Worm (Caenorhabditis elegans) whole organism, early embryonic: ENCODE results near the gene srh-34.

Source experiments
- B0310.2 ChIP-seq: sonication (generic microtip); optimal IDR thresholded peaks from 2 replicates; lab custom pipeline; 2016; ENCODE audit warnings: mild to moderate bottlenecking, missing genetic modification characterization, missing compliant biosample characterization
- F13C5.2 ChIP-seq: sonication (generic microtip); optimal IDR thresholded peaks from 2 replicates; lab custom pipeline; 2017; ENCODE audit warnings: mild to moderate bottlenecking, missing genetic modification characterization, inconsistent platforms, missing compliant biosample characterization
- aly-1 ChIP-seq: sonication (generic microtip); optimal IDR thresholded peaks from 2 replicates; lab custom pipeline; 2016; ENCODE audit warnings: missing genetic modification characterization, missing compliant biosample characterization
- ama-1 ChIP-seq: fragments of 150-350 bp; optimal IDR thresholded peaks from 2 replicates; lab custom pipeline; 2014
- ceh-13 ChIP-seq: fragments of 200-800 bp; sonication (Bioruptor generic); optimal IDR thresholded peaks from 2 replicates; lab custom pipeline; 2018; ENCODE audit warnings: mild to moderate bottlenecking, missing genetic modification characterization, missing compliant biosample characterization
- ceh-36 ChIP-seq: sonication (generic microtip); optimal IDR thresholded peaks from 2 replicates; lab custom pipeline; 2016; ENCODE audit warnings: missing genetic modification characterization, inconsistent platforms, missing compliant biosample characterization
- ets-7 ChIP-seq: sonication (generic microtip); optimal IDR thresholded peaks from 2 replicates; lab custom pipeline; 2016; ENCODE audit warnings: missing genotype, missing genetic modification characterization, missing compliant biosample characterization
- flt-1 ChIP-seq: fragments of 200-800 bp; sonication (Bioruptor generic); IDR thresholded peaks from 2 replicates; pipeline ENCODE4 v1.3.6; 2022; ENCODE audit warnings: missing genetic modification characterization, missing compliant biosample characterization
- hmbx-1 ChIP-seq: sonication (generic microtip); optimal IDR thresholded peaks from 2 replicates; lab custom pipeline; 2016; ENCODE audit warnings: mild to moderate bottlenecking, missing genetic modification characterization, missing compliant biosample characterization
- hmg-4 ChIP-seq: fragments of 200-800 bp; sonication (Bioruptor generic); optimal IDR thresholded peaks from 2 replicates; lab custom pipeline; 2018; ENCODE audit warnings: mild to moderate bottlenecking, missing genetic modification characterization, missing compliant biosample characterization
- hnd-1 ChIP-seq: sonication (generic microtip); optimal IDR thresholded peaks from 2 replicates; lab custom pipeline; 2016; ENCODE audit warnings: missing genetic modification characterization, missing compliant biosample characterization
- pes-1 ChIP-seq: fragments of 200-800 bp; sonication (Bioruptor generic); IDR thresholded peaks from 2 replicates; pipeline ENCODE4 v1.3.6; 2022; ENCODE audit warnings: missing genetic modification reagents, missing genetic modification characterization, missing compliant biosample characterization
- scrt-1 ChIP-seq: fragments of 200-800 bp; sonication (Bioruptor generic); IDR thresholded peaks from 2 replicates; pipeline ENCODE4 v1.3.6; 2022; ENCODE audit warnings: missing genetic modification characterization, missing compliant biosample characterization
- sea-1 ChIP-seq: fragments of 200-800 bp; sonication (Bioruptor generic); conservative IDR thresholded peaks from 2 replicates; pipeline ENCODE4 v1.3.6; 2022; ENCODE audit warnings: missing genetic modification characterization, missing compliant biosample characterization
- tbx-11 ChIP-seq: fragments of 200-800 bp; sonication (Bioruptor generic); IDR thresholded peaks from 2 replicates; pipeline ENCODE4 v1.3.6; 2022; ENCODE audit warnings: missing genetic modification characterization, missing compliant biosample characterization
- tbx-37 ChIP-seq: fragments of 200-800 bp; sonication (Bioruptor generic); conservative IDR thresholded peaks from 2 replicates; pipeline ENCODE4 v1.3.6; 2022; ENCODE audit warnings: missing genetic modification reagents, missing genetic modification characterization, missing compliant biosample characterization
- tra-4 ChIP-seq: sonication (generic microtip); optimal IDR thresholded peaks from 2 replicates; lab custom pipeline; 2017; ENCODE audit warnings: missing genetic modification characterization, missing compliant biosample characterization

srh-34 gene

ce11 chrV:433898-434297, 12.6 kb downstream of the srh-34 start, which contains the start of gene B0554.2:
Gene B0554.2 (plus strand): TSS chrV:434198.
- TF ChIP-seq sea-1 (GFP tag; lab: Robert Waterston, UW): no peak
- no peak for TF ChIP-seq ets-7 (tag; lab: Kevin White, UChicago)

DNA sequence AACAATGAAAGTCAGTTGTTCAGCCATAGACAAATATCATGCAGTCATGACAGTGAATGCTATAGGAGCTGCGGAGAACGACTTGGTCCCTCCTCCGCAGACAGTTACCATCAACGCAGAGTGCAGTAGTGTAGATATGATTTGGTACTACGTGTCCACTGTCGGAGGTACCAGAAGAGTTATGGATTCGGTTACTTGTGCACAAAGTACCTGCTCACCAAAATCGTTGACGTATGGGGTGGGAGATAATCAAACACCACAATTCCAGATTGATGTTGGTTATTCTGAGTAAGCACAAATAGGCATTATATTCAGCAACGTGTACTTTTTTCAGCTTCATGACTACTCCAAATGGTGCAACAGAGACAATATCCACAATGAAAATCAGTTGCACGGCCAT, 13.5 kb downstream of the srh-34 start:
- no peak for TF ChIP-seq scrt-1 (GFP tag; lab: Robert Waterston, UW)
- no peak for TF ChIP-seq tbx-37 (GFP tag; lab: Robert Waterston, UW)
- no peak for TF ChIP-seq F13C5.2
- TF ChIP-seq hnd-1: no peak
- TF ChIP-seq sea-1 (GFP tag; lab: Robert Waterston, UW): no peak
- TF ChIP-seq ceh-13 (GFP tag; lab: Kevin White, UChicago): no peak
- no peak for TF ChIP-seq ama-1 (lab: Kevin White, UChicago)
- TF ChIP-seq B0310.2 (tag; lab: Kevin White, UChicago): no peak
- no peak for TF ChIP-seq flt-1
- TF ChIP-seq ceh-36 (tag; lab: Kevin White, UChicago): no peak
- TF ChIP-seq ets-7 (tag; lab: Kevin White, UChicago): no peak
- TF ChIP-seq aly-1 (tag; lab: Kevin White, UChicago): no peak
- TF ChIP-seq tra-4 (tag; lab: Kevin White, UChicago): no peak
- TF ChIP-seq pes-1: no peak
- no peak for TF ChIP-seq hmg-4 (GFP tag; lab: Kevin White, UChicago)
- no peak for TF ChIP-seq hmbx-1 (tag; lab: Kevin White, UChicago)

DNA sequence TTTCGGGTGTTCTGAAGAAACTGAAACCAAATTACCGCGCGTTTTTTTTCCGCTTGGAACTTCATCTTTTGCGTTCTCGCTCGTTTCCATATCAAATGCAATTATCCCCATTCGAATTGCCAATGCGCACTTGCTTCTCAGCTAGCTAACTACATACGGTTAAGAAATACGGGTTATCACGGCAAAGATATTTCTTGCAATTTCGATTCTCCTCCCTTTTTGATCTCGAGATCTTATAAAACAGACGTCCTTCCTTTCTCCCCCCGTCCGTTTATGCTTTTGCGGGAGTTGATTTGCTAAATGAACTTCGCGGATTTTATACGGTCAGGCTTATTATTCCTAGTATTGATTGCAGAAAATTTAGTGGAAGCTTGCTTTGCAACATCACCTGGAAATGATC, 17.6 kb downstream of the srh-34 start, which contains the start of gene B0554.4:
B0554.4 (plus strand) TSS at position 301 of the 400 bp plus-strand sequence.
- TF ChIP-seq flt-1 (no peak), tbx-11 (GFP tag; lab: Robert Waterston, UW) (no peak), ceh-36 (tag; lab: Kevin White, UChicago) (no peak)

ce11 chrV:424140-424539, 22.3 kb downstream of the srh-34 start, which contains the start of gene B0554.5:
Gene B0554.5 (plus strand): TSS chrV:424440.
- no peak for TF ChIP-seq ceh-36 (tag; lab: Kevin White, UChicago)
- no peak for TF ChIP-seq ets-7 (tag; lab: Kevin White, UChicago)
- TF ChIP-seq B0310.2 (tag; lab: Kevin White, UChicago): no peak
- no peak for TF ChIP-seq tra-4 (tag; lab: Kevin White, UChicago)
- no peak for TF ChIP-seq ceh-13 (GFP tag; lab: Kevin White, UChicago)
- no peak for TF ChIP-seq hmg-4 (GFP tag; lab: Kevin White, UChicago)
- no peak for TF ChIP-seq F13C5.2
- TF ChIP-seq scrt-1 (GFP tag; lab: Robert Waterston, UW): no peak
- no peak for TF ChIP-seq tbx-11 (GFP tag; lab: Robert Waterston, UW)
- no peak for TF ChIP-seq aly-1 (tag; lab: Kevin White, UChicago)
- no peak for TF ChIP-seq pes-1
- no peak for TF ChIP-seq sea-1 (GFP tag; lab: Robert Waterston, UW)
- TF ChIP-seq hmbx-1 (tag; lab: Kevin White, UChicago): no peak
- TF ChIP-seq hnd-1: no peak

DNA sequence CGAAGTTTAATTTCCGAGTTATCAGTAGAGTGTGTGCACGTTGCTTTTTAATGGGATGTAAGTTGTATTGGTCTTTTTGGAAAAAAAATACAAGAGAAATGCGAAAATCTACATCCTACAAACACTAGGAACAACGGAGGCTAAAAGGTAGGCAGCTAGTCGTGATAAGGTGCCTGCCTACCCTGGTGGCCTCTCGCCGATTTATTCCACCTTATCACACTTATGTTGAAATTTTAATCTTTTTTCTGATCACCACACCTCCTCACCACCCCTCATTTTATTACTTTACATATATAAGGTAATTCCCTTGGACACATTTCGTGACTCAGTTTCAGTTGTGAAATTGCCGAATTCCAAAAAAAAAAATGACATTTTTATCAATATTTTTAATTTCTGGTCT, 24.3 kb downstream of the srh-34 start, which contains the start of gene dod-20:
dod-20 (plus strand) TSS at position 301 of the 400 bp plus-strand sequence.
- TF ChIP-seq hmg-4 (GFP tag; lab: Kevin White, UChicago) (no peak), tbx-11 (GFP tag; lab: Robert Waterston, UW) (no peak), ceh-36 (tag; lab: Kevin White, UChicago) (no peak), F13C5.2 (no peak)

- TF ChIP-seq B0310.2 (tag; lab: Kevin White, UChicago): no peak
- no peak for TF ChIP-seq tra-4 (tag; lab: Kevin White, UChicago)
- no peak for TF ChIP-seq sea-1 (GFP tag; lab: Robert Waterston, UW)
- no peak for TF ChIP-seq hmbx-1 (tag; lab: Kevin White, UChicago)
- TF ChIP-seq aly-1 (tag; lab: Kevin White, UChicago): no peak
- TF ChIP-seq ceh-36 (tag; lab: Kevin White, UChicago): no peak
- no peak for TF ChIP-seq ets-7 (tag; lab: Kevin White, UChicago)
- no peak for TF ChIP-seq hnd-1
- TF ChIP-seq scrt-1 (GFP tag; lab: Robert Waterston, UW): no peak
- TF ChIP-seq hmg-4 (GFP tag; lab: Kevin White, UChicago): no peak
- TF ChIP-seq tbx-37 (GFP tag; lab: Robert Waterston, UW): no peak
- no peak for TF ChIP-seq pes-1
- TF ChIP-seq tbx-11 (GFP tag; lab: Robert Waterston, UW): no peak
- no peak for TF ChIP-seq ceh-13 (GFP tag; lab: Kevin White, UChicago)
- no peak for TF ChIP-seq F13C5.2
- no peak for TF ChIP-seq ama-1 (lab: Kevin White, UChicago)
Observed at ce11 chrV:418432-418831, 28.0 kb downstream of the srh-34 start, which contains the start of gene Y39D8A.1. Gene Y39D8A.1 (plus strand): TSS chrV:418732.

ce11 chrV:417656-418353, 28.7 kb downstream of the srh-34 start, which contains the start of gene irg-8:
Gene irg-8 (minus strand): TSS chrV:417706.
- TF ChIP-seq pes-1 (no peak), scrt-1 (GFP tag; lab: Robert Waterston, UW) (no peak), ceh-36 (tag; lab: Kevin White, UChicago) (no peak), F13C5.2 (no peak), tbx-37 (GFP tag; lab: Robert Waterston, UW) (no peak), tra-4 (tag; lab: Kevin White, UChicago) (no peak), aly-1 (tag; lab: Kevin White, UChicago) (no peak), tbx-11 (GFP tag; lab: Robert Waterston, UW) (no peak), sea-1 (GFP tag; lab: Robert Waterston, UW) (no peak), B0310.2 (tag; lab: Kevin White, UChicago) (no peak)
